Fruit fly (Drosophila melanogaster) whole organism, prepupa: ENCODE data around the gene CG11131.

ENCODE experiments used
- Blimp-1 ChIP-seq: fragments of 200-800 bp; sonication (Bioruptor generic); optimal IDR thresholded peaks from 3 replicates; lab custom pipeline; 2017; ENCODE audit warnings: missing biosample characterization, missing genetic modification characterization, mild to moderate bottlenecking, moderate library complexity, missing genetic modification reagents
- CG10631 ChIP-seq: fragments of 200-800 bp; sonication (Bioruptor generic); optimal IDR thresholded peaks from 2 replicates; lab custom pipeline; 2016; ENCODE audit warnings: missing biosample characterization, missing genetic modification characterization
- CG10669 ChIP-seq: fragments of 200-800 bp; sonication (Bioruptor generic); optimal IDR thresholded peaks from 3 replicates; lab custom pipeline; 2018; ENCODE audit warnings: missing biosample characterization, mild to moderate bottlenecking, missing genetic modification characterization, moderate library complexity
- CG11294 ChIP-seq: fragments of 200-800 bp; sonication (Bioruptor generic); IDR thresholded peaks from 2 replicates; pipeline ENCODE4 v1.3.6; 2022; ENCODE audit warnings: missing biosample characterization, missing genetic modification characterization
- CG11762 ChIP-seq: fragments of 200-800 bp; sonication (Bioruptor generic); optimal IDR thresholded peaks from 3 replicates; lab custom pipeline; 2016; ENCODE audit warnings: missing biosample characterization, missing genetic modification characterization; ENCODE audit not compliant: insufficient read depth
- CG1621 ChIP-seq: fragments of 200-800 bp; sonication (Bioruptor generic); optimal IDR thresholded peaks from 3 replicates; lab custom pipeline; 2018; ENCODE audit warnings: missing biosample characterization, mild to moderate bottlenecking, missing genetic modification characterization
- CG16779 ChIP-seq: fragments of 200-800 bp; sonication (Bioruptor generic); optimal IDR thresholded peaks from 3 replicates; lab custom pipeline; 2017; ENCODE audit warnings: missing biosample characterization, mild to moderate bottlenecking, missing genetic modification characterization
- CG3032 ChIP-seq: fragments of 200-800 bp; optimal IDR thresholded peaks from 2 replicates; lab custom pipeline; 2019; ENCODE audit warnings: missing biosample characterization, mild to moderate bottlenecking, missing genetic modification characterization, moderate library complexity
- CG3919 ChIP-seq: fragments of 200-800 bp; sonication (Bioruptor generic); optimal IDR thresholded peaks from 3 replicates; lab custom pipeline; 2016; ENCODE audit warnings: missing biosample characterization, missing genetic modification characterization
- CG4318 ChIP-seq: fragments of 200-800 bp; sonication (Bioruptor generic); optimal IDR thresholded peaks from 3 replicates; lab custom pipeline; 2017; ENCODE audit warnings: missing biosample characterization, mild to moderate bottlenecking, missing genetic modification characterization
- CG6163 ChIP-seq: fragments of 200-800 bp; sonication (Bioruptor generic); IDR thresholded peaks from 3 replicates; pipeline ENCODE4 v1.3.6; 2022; ENCODE audit warnings: missing biosample characterization, missing genetic modification characterization
- CG6808 ChIP-seq: fragments of 200-800 bp; sonication (Bioruptor generic); optimal IDR thresholded peaks from 3 replicates; lab custom pipeline; 2017; ENCODE audit warnings: missing biosample characterization, missing genetic modification characterization, mild to moderate bottlenecking, moderate library complexity, missing genetic modification reagents
- CG6854 ChIP-seq: fragments of 200-800 bp; sonication (Bioruptor generic); optimal IDR thresholded peaks from 2 replicates; lab custom pipeline; 2017; ENCODE audit warnings: missing biosample characterization, mild to moderate bottlenecking, missing genetic modification characterization
- CG7368 ChIP-seq: fragments of 200-800 bp; sonication (Bioruptor generic); optimal IDR thresholded peaks from 3 replicates; lab custom pipeline; 2016; ENCODE audit warnings: missing biosample characterization, missing genetic modification characterization
- CG8119 ChIP-seq: fragments of 200-800 bp; sonication (Bioruptor generic); IDR thresholded peaks from 3 replicates; pipeline ENCODE4 v1.3.6; 2022; ENCODE audit warnings: missing biosample characterization, missing genetic modification characterization
- CG8319 ChIP-seq: fragments of 200-800 bp; sonication (Bioruptor generic); optimal IDR thresholded peaks from 3 replicates; lab custom pipeline; 2016; ENCODE audit warnings: missing biosample characterization, missing genetic modification characterization
- CG8632 ChIP-seq: fragments of 200-800 bp; sonication (Bioruptor generic); optimal IDR thresholded peaks from 3 replicates; lab custom pipeline; 2016; ENCODE audit warnings: missing biosample characterization, missing genetic modification characterization
- CG9139 ChIP-seq: fragments of 200-800 bp; sonication (Bioruptor generic); optimal IDR thresholded peaks from 3 replicates; lab custom pipeline; 2017; ENCODE audit warnings: missing biosample characterization, mild to moderate bottlenecking, missing genetic modification characterization
- Eip75B ChIP-seq: fragments of 200-800 bp; sonication (Bioruptor generic); optimal IDR thresholded peaks from 3 replicates; lab custom pipeline; 2016; ENCODE audit warnings: missing biosample characterization, missing genetic modification characterization
- Eip78C ChIP-seq: fragments of 200-800 bp; sonication (Bioruptor generic); peaks from one replicate; lab custom pipeline; 2016; ENCODE audit warnings: missing biosample characterization, missing genetic modification characterization
- Eip93F ChIP-seq: fragments of 200-800 bp; sonication (Bioruptor generic); optimal IDR thresholded peaks from 2 replicates; lab custom pipeline; 2016; ENCODE audit warnings: missing biosample characterization, mild to moderate bottlenecking, missing genetic modification characterization
- Ets21C ChIP-seq: fragments of 200-800 bp; sonication (Bioruptor generic); optimal IDR thresholded peaks from 3 replicates; lab custom pipeline; 2016; ENCODE audit warnings: missing biosample characterization, missing genetic modification characterization
- Gug ChIP-seq: fragments of 200-800 bp; sonication (Bioruptor generic); IDR thresholded peaks from 2 replicates; pipeline ENCODE4 v1.3.6; 2022; ENCODE audit warnings: missing biosample characterization, missing genetic modification characterization
- Hr39 ChIP-seq: fragments of 200-800 bp; sonication (Bioruptor generic); optimal IDR thresholded peaks from 2 replicates; lab custom pipeline; 2016; ENCODE audit warnings: missing biosample characterization, missing genetic modification characterization
- Hr4 ChIP-seq: fragments of 200-800 bp; sonication (Bioruptor generic); optimal IDR thresholded peaks from 3 replicates; lab custom pipeline; 2016; ENCODE audit warnings: missing biosample characterization, missing genetic modification characterization
- Lpt ChIP-seq: fragments of 200-800 bp; sonication (Bioruptor generic); optimal IDR thresholded peaks from 3 replicates; lab custom pipeline; 2016; ENCODE audit warnings: missing biosample characterization, missing genetic modification characterization
- Met ChIP-seq: fragments of 200-800 bp; sonication (Bioruptor generic); optimal IDR thresholded peaks from 3 replicates; lab custom pipeline; 2016; ENCODE audit warnings: missing biosample characterization, missing genetic modification characterization
- OdsH ChIP-seq: fragments of 200-800 bp; sonication (Bioruptor generic); optimal IDR thresholded peaks from 3 replicates; lab custom pipeline; 2016; ENCODE audit warnings: missing biosample characterization, missing genetic modification characterization
- Smox ChIP-seq: fragments of 200-800 bp; sonication (Bioruptor generic); optimal IDR thresholded peaks from 3 replicates; lab custom pipeline; 2016; ENCODE audit warnings: missing biosample characterization, missing genetic modification characterization
- Sox14 ChIP-seq: fragments of 200-800 bp; sonication (Bioruptor generic); optimal IDR thresholded peaks from 3 replicates; lab custom pipeline; 2016; ENCODE audit warnings: missing biosample characterization, missing genetic modification characterization
- achi ChIP-seq: fragments of 200-800 bp; sonication (Bioruptor generic); optimal IDR thresholded peaks from 3 replicates; lab custom pipeline; 2016; ENCODE audit warnings: missing biosample characterization, missing genetic modification characterization
- cyc ChIP-seq: fragments of 200-800 bp; sonication (Bioruptor generic); optimal IDR thresholded peaks from 3 replicates; lab custom pipeline; 2016; ENCODE audit warnings: missing biosample characterization, missing genetic modification characterization
- dac ChIP-seq: fragments of 200-800 bp; sonication (Bioruptor generic); optimal IDR thresholded peaks from 2 replicates; lab custom pipeline; 2017; ENCODE audit warnings: missing biosample characterization, mild to moderate bottlenecking, missing genetic modification characterization
- dsx ChIP-seq: fragments of 200-800 bp; optimal IDR thresholded peaks from 3 replicates; lab custom pipeline; 2019; ENCODE audit warnings: missing biosample characterization, mild to moderate bottlenecking, missing genetic modification characterization, moderate library complexity; ENCODE audit not compliant: poor library complexity, severe bottlenecking
- eg ChIP-seq: fragments of 200-800 bp; sonication (Bioruptor generic); IDR thresholded peaks from 3 replicates; pipeline ENCODE4 v1.3.6; 2022; ENCODE audit warnings: missing biosample characterization, missing genetic modification characterization
- esn ChIP-seq: fragments of 200-800 bp; sonication (Bioruptor generic); optimal IDR thresholded peaks from 2 replicates; lab custom pipeline; 2016; ENCODE audit warnings: missing biosample characterization, mild to moderate bottlenecking, missing genetic modification characterization, moderate library complexity
- fd59A ChIP-seq: fragments of 200-800 bp; sonication (Bioruptor generic); optimal IDR thresholded peaks from 2 replicates; lab custom pipeline; 2017; ENCODE audit warnings: missing biosample characterization, mild to moderate bottlenecking, missing genetic modification characterization, missing genetic modification reagents
- fd85E ChIP-seq: fragments of 200-800 bp; sonication (Bioruptor generic); optimal IDR thresholded peaks from 3 replicates; lab custom pipeline; 2016; ENCODE audit warnings: missing biosample characterization, missing genetic modification characterization
- lz ChIP-seq: fragments of 200-800 bp; sonication (Bioruptor generic); optimal IDR thresholded peaks from 3 replicates; lab custom pipeline; 2016; ENCODE audit warnings: missing biosample characterization, missing genetic modification characterization
- net ChIP-seq: fragments of 200-800 bp; sonication (Bioruptor generic); optimal IDR thresholded peaks from 3 replicates; lab custom pipeline; 2016; ENCODE audit warnings: missing biosample characterization, missing genetic modification characterization
- salr ChIP-seq, 2 experiments: fragments of 200-800 bp; sonication (Bioruptor generic); optimal IDR thresholded peaks; 3 replicates each; lab custom pipeline; 2016 to 2018; ENCODE audit warnings: missing biosample characterization in 2 of 2, missing genetic modification characterization in 2 of 2, mild to moderate bottlenecking in 1 of 2
- ss ChIP-seq, 2 experiments: fragments of 200-800 bp; sonication (Bioruptor generic); optimal IDR thresholded peaks; 2 replicates in 1 of 2; 3 replicates in 1 of 2; lab custom pipeline; 2017 to 2018; ENCODE audit warnings: mild to moderate bottlenecking in 2 of 2, missing biosample characterization in 2 of 2, missing genetic modification characterization in 2 of 2, moderate library complexity in 1 of 2
- svp ChIP-seq: fragments of 200-800 bp; sonication (Bioruptor generic); peaks from one replicate; lab custom pipeline; 2016; ENCODE audit warnings: missing biosample characterization, missing genetic modification characterization
- topi ChIP-seq: fragments of 200-800 bp; sonication (Bioruptor generic); optimal IDR thresholded peaks from 3 replicates; lab custom pipeline; 2016; ENCODE audit warnings: missing biosample characterization, missing genetic modification characterization
- vri ChIP-seq: fragments of 200-800 bp; sonication (Bioruptor generic); optimal IDR thresholded peaks from 3 replicates; lab custom pipeline; 2016; ENCODE audit warnings: missing biosample characterization, mild to moderate bottlenecking, missing genetic modification characterization

Gene CG11131

dm6 chr3L:22898444-22898843 is at the start of gene CG11131:
CG11131 (plus strand) TSS chr3L:22898744.
- no peak for TF ChIP-seq CG8319
- no peak for TF ChIP-seq lz
- no peak for TF ChIP-seq topi (GFP tag; lab: Kevin White, UChicago)
- TF ChIP-seq CG9139 (GFP tag; lab: Kevin White, UChicago): no peak
- no peak for TF ChIP-seq CG10669 (GFP tag; lab: Kevin White, UChicago)
- TF ChIP-seq salr (GFP tag; optimal IDR thresholded peaks at IDR 0.05; lab: Kevin White, UChicago): no peak
- TF ChIP-seq dsx: no peak
- TF ChIP-seq CG6808 (GFP tag; lab: Kevin White, UChicago): no peak
- no peak for TF ChIP-seq CG4318 (GFP tag; lab: Kevin White, UChicago)
- TF ChIP-seq CG3919: no peak
- no peak for TF ChIP-seq CG16779 (tag; lab: Kevin White, UChicago)
- no peak for TF ChIP-seq Eip78C (GFP tag; lab: Kevin White, UChicago)
- TF ChIP-seq dac (GFP tag; lab: Kevin White, UChicago): no peak
- TF ChIP-seq, all 60 proteins: peak for 0

- TF ChIP-seq dsx (peak; percentile 86), CG11294 (GFP tag; lab: Robert Waterston, UW) (no peak)
Observed at dm6 chr3L:22848940-22849339, 49.6 kb upstream of the CG11131 start.

DNA sequence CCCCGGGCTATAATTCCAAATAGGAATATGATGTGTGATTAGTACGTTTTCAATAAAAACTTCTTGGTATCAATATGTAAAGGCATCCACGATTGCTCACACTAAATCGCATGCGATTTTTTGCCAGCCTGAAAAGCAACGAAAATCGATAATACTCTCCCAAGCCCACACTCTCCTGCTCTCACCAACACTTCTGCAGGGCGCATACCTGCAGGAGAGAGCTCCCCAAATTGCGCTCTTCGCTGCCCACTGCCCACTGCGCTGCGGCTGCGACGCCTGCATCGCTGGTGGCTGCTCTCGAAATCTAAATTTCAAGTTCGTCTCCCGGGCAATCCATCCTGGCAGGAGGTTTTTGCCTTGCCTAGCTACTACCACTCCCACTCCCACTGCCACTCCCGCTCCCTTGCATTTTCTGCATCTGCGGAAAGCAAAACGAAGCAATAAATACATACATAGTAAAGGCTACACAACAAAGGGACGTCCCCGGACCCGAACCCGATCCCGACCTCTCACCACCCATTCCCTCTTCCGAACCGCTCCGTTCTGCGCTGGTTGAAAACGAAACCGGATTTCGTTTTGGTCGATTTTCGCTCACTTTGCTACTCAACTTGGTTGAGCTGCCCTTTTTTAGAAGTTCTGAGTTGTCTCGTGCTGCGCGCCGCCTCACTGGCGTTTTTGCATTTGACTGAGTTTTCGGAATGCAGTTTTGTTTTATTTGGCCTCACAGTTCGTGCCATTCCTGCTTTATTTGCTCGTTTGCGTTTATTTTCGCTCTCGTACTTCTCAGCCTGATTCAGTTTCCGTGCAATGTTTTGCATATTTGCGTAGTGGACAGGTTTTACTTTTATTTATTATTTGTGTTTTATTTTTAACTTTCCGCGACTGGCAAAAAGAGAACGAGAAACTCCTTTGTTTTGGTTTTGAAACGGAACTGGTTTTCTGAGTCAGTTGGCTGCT is 47.1 kb upstream of the CG11131 start:
- TF ChIP-seq CG10631 (GFP tag; lab: Kevin White, UChicago) (peak; percentile 37), salr (GFP tag; optimal IDR thresholded peaks at IDR 0.05; lab: Kevin White, UChicago) (peak; percentile 50 to 54), CG7368 (GFP tag; lab: Kevin White, UChicago) (peak; percentile 52), cyc (GFP tag; lab: Kevin White, UChicago) (no peak), fd85E (GFP tag; lab: Kevin White, UChicago) (peak; percentile 41), CG3032 (peak; percentile 77), lz (peak; percentile 11), net (GFP tag; lab: Kevin White, UChicago) (peak; percentile 70), Lpt (peak; percentile 78), CG6854 (peak; percentile 90), CG8632 (GFP tag; lab: Kevin White, UChicago) (peak; percentile 58), CG8319 (peak; percentile 22), CG1621 (tag; lab: Kevin White, UChicago) (peak; percentile 85), vri (GFP tag; lab: Kevin White, UChicago) (peak; percentile 63), Eip93F (GFP tag; lab: Kevin White, UChicago) (peak; percentile 14), CG16779 (tag; lab: Kevin White, UChicago) (peak; percentile 84), svp (peak; percentile 78), Eip75B (GFP tag; lab: Kevin White, UChicago) (peak; percentile 78), Blimp-1 (peak; percentile 97), OdsH (peak; percentile 10), Met (GFP tag; lab: Kevin White, UChicago) (peak; percentile 34), fd59A (GFP tag; lab: Kevin White, UChicago) (peak; percentile 61), CG6163 (GFP tag; lab: Robert Waterston, UW) (peak; percentile 79; the same call in 2 of the 3 replicates), Hr39 (GFP tag; lab: Kevin White, UChicago) (no peak), ss (GFP tag; optimal IDR thresholded peaks at IDR 0.05; lab: Kevin White, UChicago) (peak; percentile 96 to 99), CG11762 (peak; percentile 1), Sox14 (GFP tag; lab: Kevin White, UChicago) (peak; percentile 83), Smox (no peak), achi (peak; percentile 54), esn (peak; percentile 33), eg (GFP tag; lab: Robert Waterston, UW) (0 out of 3 replicates have a peak, but pooled peaks have one; percentile 43), Ets21C (GFP tag; lab: Kevin White, UChicago) (no peak), CG4318 (GFP tag; lab: Kevin White, UChicago) (no peak), Gug (GFP tag; lab: Robert Waterston, UW) (0 out of 2 replicates have a peak, but pooled peaks have one; percentile 8), Eip78C (GFP tag; lab: Kevin White, UChicago) (peak; percentile 89), CG8119 (GFP tag; lab: Robert Waterston, UW) (peak; percentile 81), CG10669 (GFP tag; lab: Kevin White, UChicago) (peak; percentile 85), Hr4 (GFP tag; lab: Kevin White, UChicago) (no peak)
